Worm (Caenorhabditis elegans): ENCODE results near the gene fbxb-3.

The fbxb-3 gene

ce11 chrIV:11821591-11822361 lies 17.0 kb upstream of the fbxb-3 start, which contains the start of the genes par-5 and M117.3 (continued):
- no peak for TF ChIP-seq ceh-16 (tag; optimal IDR thresholded peaks at IDR 0.05)
- no peak for TF ChIP-seq ZK546.5 (tag; optimal IDR thresholded peaks at IDR 0.05)
- TF ChIP-seq elt-3 (tag; optimal IDR thresholded peaks at IDR 0.05): no peak
- peak; percentile 56 for TF ChIP-seq nhr-6 (tag; optimal IDR thresholded peaks at IDR 0.05)
- TF ChIP-seq ama-1 (optimal IDR thresholded peaks at IDR 0.05): peak; percentile 52

ce11 chrIV:11822454-11822853 lies 16.3 kb upstream of the fbxb-3 start:
- TF ChIP-seq nhr-237 (tag; optimal IDR thresholded peaks at IDR 0.05) (no peak), unc-55 (GFP tag; optimal IDR thresholded peaks at IDR 0.05) (peak; percentile 80), unc-39 (tag; optimal IDR thresholded peaks at IDR 0.05) (no peak), zag-1 (tag; optimal IDR thresholded peaks at IDR 0.05) (no peak), gmeb-1 (tag; optimal IDR thresholded peaks at IDR 0.05) (peak; percentile 76), nhr-11 (tag; optimal IDR thresholded peaks at IDR 0.05) (no peak), dmd-4 (tag; optimal IDR thresholded peaks at IDR 0.05) (no peak), sma-9 (GFP tag; optimal IDR thresholded peaks at IDR 0.05) (peak; percentile 6), sma-9 (tag; optimal IDR thresholded peaks at IDR 0.05) (no peak), ZK546.5 (tag; optimal IDR thresholded peaks at IDR 0.05) (peak; percentile 14), fos-1 (tag; optimal IDR thresholded peaks at IDR 0.05) (peak; percentile 19), crh-2 (tag; optimal IDR thresholded peaks at IDR 0.05) (peak; percentile 47), nhr-21 (tag; optimal IDR thresholded peaks at IDR 0.05) (no peak), alr-1 (tag; optimal IDR thresholded peaks at IDR 0.05) (no peak), lin-11 (tag; optimal IDR thresholded peaks at IDR 0.05) (no peak), peb-1 (tag; optimal IDR thresholded peaks at IDR 0.05) (no peak), nhr-23 (tag; optimal IDR thresholded peaks at IDR 0.05) (no peak), F13H6.1 (tag; optimal IDR thresholded peaks at IDR 0.05) (no peak), mbf-1 (tag; optimal IDR thresholded peaks at IDR 0.05) (no peak), C34F6.9 (tag; optimal IDR thresholded peaks at IDR 0.05) (peak; percentile 53), sma-3 (GFP tag; optimal IDR thresholded peaks at IDR 0.05) (no peak), nhr-25 (tag; optimal IDR thresholded peaks at IDR 0.05) (no peak), ceh-16 (tag; optimal IDR thresholded peaks at IDR 0.05) (no peak), Y55F3AM.14 (GFP tag; optimal IDR thresholded peaks at IDR 0.05) (no peak), ceh-82 (tag; optimal IDR thresholded peaks at IDR 0.05) (no peak), nhr-10 (tag; optimal IDR thresholded peaks at IDR 0.05) (no peak), blmp-1 (tag; optimal IDR thresholded peaks at IDR 0.05; ENCODE audit: insufficient read depth) (no peak), aly-2 (tag; optimal IDR thresholded peaks at IDR 0.05) (no peak), sem-4 (tag; optimal IDR thresholded peaks at IDR 0.05) (no peak), ztf-11 (tag; optimal IDR thresholded peaks at IDR 0.05) (no peak), ztf-1 (GFP tag; conservative IDR thresholded peaks at IDR 0.05) (no peak), nhr-12 (tag; optimal IDR thresholded peaks at IDR 0.05) (no peak), unc-62 (GFP tag; optimal IDR thresholded peaks at IDR 0.05) (no peak), elt-3 (tag; optimal IDR thresholded peaks at IDR 0.05) (no peak), ama-1 (optimal IDR thresholded peaks at IDR 0.05) (no peak), nhr-129 (tag; optimal IDR thresholded peaks at IDR 0.05) (peak; percentile 56), lin-39 (tag; optimal IDR thresholded peaks at IDR 0.05) (no peak), R02D3.7 (tag; optimal IDR thresholded peaks at IDR 0.05) (no peak), snpc-4 (tag; optimal IDR thresholded peaks at IDR 0.05) (no peak), elt-1 (tag; optimal IDR thresholded peaks at IDR 0.05) (no peak), ztf-4 (tag; optimal IDR thresholded peaks at IDR 0.05) (no peak), nhr-6 (tag; optimal IDR thresholded peaks at IDR 0.05) (no peak), egl-27 (tag; optimal IDR thresholded peaks at IDR 0.05) (no peak), skn-1 (tag; optimal IDR thresholded peaks at IDR 0.05) (no peak), lsy-2 (tag; optimal IDR thresholded peaks at IDR 0.05) (peak; percentile 16 to 70), mab-5 (tag; optimal IDR thresholded peaks at IDR 0.05) (no peak), nhr-77 (tag; optimal IDR thresholded peaks at IDR 0.05) (no peak), lin-13 (GFP tag; optimal IDR thresholded peaks at IDR 0.05) (peak; percentile 54), mdl-1 (tag; optimal IDR thresholded peaks at IDR 0.05) (no peak)
